Worm (Caenorhabditis elegans) whole organism, L3 larva: ENCODE measurements around the gene Y113G7A.12.

Experiments used
- R02D3.7 ChIP-seq: fragments of 150-350 bp; optimal IDR thresholded peaks from 2 replicates; lab custom pipeline; 2014; ENCODE audit warnings: missing biosample characterization, missing genetic modification characterization
- ZK546.5 ChIP-seq: sonication (generic microtip); optimal IDR thresholded peaks from 2 replicates; lab custom pipeline; 2017; ENCODE audit warnings: missing biosample characterization, missing genetic modification characterization
- aly-2 ChIP-seq: fragments of 150-350 bp; optimal IDR thresholded peaks from 2 replicates; lab custom pipeline; 2014; ENCODE audit warnings: missing biosample characterization, missing genetic modification characterization
- ama-1 ChIP-seq: fragments of 150-350 bp; optimal IDR thresholded peaks from 2 replicates; lab custom pipeline; 2018
- ceh-16 ChIP-seq: sonication (generic microtip); optimal IDR thresholded peaks from 2 replicates; lab custom pipeline; 2017; ENCODE audit warnings: missing biosample characterization, missing genetic modification characterization
- ceh-28 ChIP-seq: fragments of 150-350 bp; optimal IDR thresholded peaks from 2 replicates; lab custom pipeline; 2014; ENCODE audit warnings: missing biosample characterization, missing genetic modification reagents, missing genetic modification characterization
- ceh-9 ChIP-seq: sonication (generic microtip); optimal IDR thresholded peaks from 2 replicates; lab custom pipeline; 2018; ENCODE audit warnings: missing biosample characterization, missing genetic modification characterization
- daf-12 ChIP-seq: fragments of 150-350 bp; optimal IDR thresholded peaks from 2 replicates; lab custom pipeline; 2014; ENCODE audit warnings: missing biosample characterization, missing genetic modification reagents, missing genetic modification characterization
- egl-27 ChIP-seq: sonication (generic microtip); optimal IDR thresholded peaks from 4 replicates; lab custom pipeline; 2017; ENCODE audit warnings: missing biosample characterization, missing genetic modification reagents, missing genetic modification characterization
- egl-5 ChIP-seq: fragments of 150-350 bp; optimal IDR thresholded peaks from 2 replicates; lab custom pipeline; 2017; ENCODE audit warnings: missing biosample characterization, missing genetic modification reagents, missing genetic modification characterization, inconsistent platforms
- elt-2 ChIP-seq: sonication (generic microtip); optimal IDR thresholded peaks from 2 replicates; lab custom pipeline; 2016; ENCODE audit warnings: missing genetic modification reagents, mild to moderate bottlenecking, missing genetic modification characterization, missing compliant biosample characterization
- elt-3 ChIP-seq, 3 experiments: fragments of 150-350 bp in 1 of 3; sonication (generic microtip) in 2 of 3; optimal IDR thresholded peaks; 2 replicates in 2 of 3; 4 replicates in 1 of 3; lab custom pipeline; 2014 to 2017; ENCODE audit warnings: missing biosample characterization in 3 of 3, missing genetic modification characterization in 3 of 3
- fkh-2 ChIP-seq: fragments of 150-350 bp; optimal IDR thresholded peaks from 2 replicates; lab custom pipeline; 2014; ENCODE audit warnings: missing biosample characterization, missing genetic modification reagents, missing genetic modification characterization
- hmg-11 ChIP-seq: sonication (generic microtip); optimal IDR thresholded peaks from 2 replicates; lab custom pipeline; 2016; ENCODE audit warnings: missing genetic modification characterization, missing compliant biosample characterization
- jun-1 ChIP-seq: fragments of 150-350 bp; optimal IDR thresholded peaks from 2 replicates; lab custom pipeline; 2014; ENCODE audit warnings: missing biosample characterization, missing genetic modification reagents, missing genetic modification characterization
- lin-15B ChIP-seq: fragments of 150-350 bp; optimal IDR thresholded peaks from 2 replicates; lab custom pipeline; 2014; ENCODE audit warnings: missing biosample characterization, missing genetic modification characterization
- lin-39 ChIP-seq: fragments of 150-350 bp; optimal IDR thresholded peaks from 2 replicates; lab custom pipeline; 2018; ENCODE audit warnings: missing biosample characterization, missing genetic modification reagents, missing genetic modification characterization
- lsy-12 ChIP-seq: sonication (generic microtip); optimal IDR thresholded peaks from 2 replicates; lab custom pipeline; 2016; ENCODE audit warnings: mild to moderate bottlenecking, missing genetic modification characterization, missing compliant biosample characterization
- mdl-1 ChIP-seq: fragments of 150-350 bp; optimal IDR thresholded peaks from 2 replicates; lab custom pipeline; 2014; ENCODE audit warnings: missing biosample characterization, missing genetic modification characterization
- nhr-11 ChIP-seq: fragments of 150-350 bp; optimal IDR thresholded peaks from 2 replicates; lab custom pipeline; 2014; ENCODE audit warnings: missing biosample characterization, missing genetic modification characterization
- nhr-23 ChIP-seq: fragments of 150-350 bp; optimal IDR thresholded peaks from 2 replicates; lab custom pipeline; 2014; ENCODE audit warnings: missing biosample characterization, missing genetic modification reagents, missing genetic modification characterization
- nhr-237 ChIP-seq: fragments of 150-350 bp; optimal IDR thresholded peaks from 2 replicates; lab custom pipeline; 2014; ENCODE audit warnings: missing biosample characterization, missing genetic modification characterization
- nhr-25 ChIP-seq: sonication (generic microtip); optimal IDR thresholded peaks from 2 replicates; lab custom pipeline; 2017; ENCODE audit warnings: missing biosample characterization, missing genetic modification characterization
- nhr-28 ChIP-seq: fragments of 150-350 bp; optimal IDR thresholded peaks from 2 replicates; lab custom pipeline; 2014; ENCODE audit warnings: missing biosample characterization, missing genetic modification characterization
- nhr-43 ChIP-seq: sonication (generic microtip); optimal IDR thresholded peaks from 2 replicates; lab custom pipeline; 2016; ENCODE audit warnings: mild to moderate bottlenecking, missing genetic modification characterization, missing compliant biosample characterization; ENCODE audit not compliant: poor library complexity, severe bottlenecking
- nhr-76 ChIP-seq: fragments of 150-350 bp; sonication (generic microtip); optimal IDR thresholded peaks from 5 replicates; lab custom pipeline; 2014; ENCODE audit warnings: missing biosample characterization, missing genetic modification characterization
- nhr-77 ChIP-seq: fragments of 150-350 bp; optimal IDR thresholded peaks from 2 replicates; lab custom pipeline; 2014; ENCODE audit warnings: missing biosample characterization, missing genetic modification characterization
- pha-4 ChIP-seq: fragments of 150-350 bp; optimal IDR thresholded peaks from 2 replicates; lab custom pipeline; 2014; ENCODE audit warnings: missing biosample characterization, missing genetic modification reagents, missing genetic modification characterization
- pqm-1 ChIP-seq: fragments of 150-350 bp; optimal IDR thresholded peaks from 2 replicates; lab custom pipeline; 2017; ENCODE audit warnings: missing biosample characterization, missing genetic modification characterization, inconsistent platforms
- sea-2 ChIP-seq: fragments of 150-350 bp; sonication (generic microtip); optimal IDR thresholded peaks from 4 replicates; lab custom pipeline; 2014; ENCODE audit warnings: missing biosample characterization, missing genetic modification reagents, missing genetic modification characterization
- skn-1 ChIP-seq: fragments of 150-350 bp; optimal IDR thresholded peaks from 2 replicates; lab custom pipeline; 2014; ENCODE audit warnings: missing biosample characterization, missing genetic modification characterization
- snpc-4 ChIP-seq: fragments of 150-350 bp; optimal IDR thresholded peaks from 2 replicates; lab custom pipeline; 2014; ENCODE audit warnings: missing biosample characterization, missing genetic modification characterization
- unc-39 ChIP-seq: sonication (generic microtip); optimal IDR thresholded peaks from 4 replicates; lab custom pipeline; 2017; ENCODE audit warnings: missing biosample characterization, missing genetic modification characterization
- unc-62 ChIP-seq: fragments of 150-350 bp; sonication (generic microtip); optimal IDR thresholded peaks from 4 replicates; lab custom pipeline; 2014; ENCODE audit warnings: missing biosample characterization, missing genetic modification reagents, missing genetic modification characterization
- zag-1 ChIP-seq: fragments of 150-350 bp; optimal IDR thresholded peaks from 2 replicates; lab custom pipeline; 2014; ENCODE audit warnings: missing biosample characterization, missing genetic modification characterization
- ztf-11 ChIP-seq: fragments of 150-350 bp; optimal IDR thresholded peaks from 2 replicates; lab custom pipeline; 2014; ENCODE audit warnings: missing biosample characterization, missing genetic modification characterization

The Y113G7A.12 gene

ce11 chrV:20120623-20121165, 21.7 kb upstream of the Y113G7A.12 start, which contains the start of gene ncx-1:
Gene ncx-1, minus strand, starts transcription at chrV:20120673.
- TF ChIP-seq ztf-11 (tag; lab: Kevin White, UChicago) (no peak), snpc-4 (tag; lab: Kevin White, UChicago) (no peak), mdl-1 (tag; lab: Kevin White, UChicago) (no peak), fkh-2 (no peak), lsy-12 (no peak), hmg-11 (tag; lab: Kevin White, UChicago) (no peak), pha-4 (tag; lab: Kevin White, UChicago) (no peak), zag-1 (tag; lab: Kevin White, UChicago) (no peak), jun-1 (no peak), nhr-11 (tag; lab: Kevin White, UChicago) (no peak), unc-62 (no peak), R02D3.7 (tag; lab: Kevin White, UChicago) (no peak)

- no peak for TF ChIP-seq nhr-237 (tag; lab: Kevin White, UChicago)
- TF ChIP-seq ceh-16 (tag; lab: Kevin White, UChicago) = no peak
- TF ChIP-seq elt-2 = no peak
- no peak for TF ChIP-seq nhr-43 (tag; lab: Kevin White, UChicago)
- TF ChIP-seq elt-3 (tag; optimal IDR thresholded peaks at IDR 0.05; lab: Kevin White, UChicago) = no peak
- no peak for TF ChIP-seq nhr-77 (tag; lab: Kevin White, UChicago)
- TF ChIP-seq nhr-76 (tag; lab: Kevin White, UChicago) = no peak
- TF ChIP-seq ZK546.5 (tag; lab: Kevin White, UChicago) = no peak
- TF ChIP-seq egl-27 (tag; lab: Kevin White, UChicago) = no peak
- no peak for TF ChIP-seq ceh-28 (tag; lab: Kevin White, UChicago)
- no peak for TF ChIP-seq lin-15B (tag; lab: Kevin White, UChicago)
- no peak for TF ChIP-seq daf-12 (tag; lab: Kevin White, UChicago)
- TF ChIP-seq snpc-4 (tag; lab: Kevin White, UChicago) = no peak
- TF ChIP-seq nhr-23 (tag; lab: Kevin White, UChicago) = no peak
- TF ChIP-seq egl-5 (tag; lab: Kevin White, UChicago) = no peak
- no peak for TF ChIP-seq nhr-25 (tag; lab: Kevin White, UChicago)
- TF ChIP-seq mdl-1 (tag; lab: Kevin White, UChicago) = no peak
- TF ChIP-seq ama-1 (lab: Kevin White, UChicago) = no peak
- TF ChIP-seq lsy-12 = no peak
- no peak for TF ChIP-seq sea-2
- TF ChIP-seq, all 47 proteins: peak for 0
These were observed 19.4 kb upstream of the Y113G7A.12 start for ce11 chrV:20123010-20123409.

DNA sequence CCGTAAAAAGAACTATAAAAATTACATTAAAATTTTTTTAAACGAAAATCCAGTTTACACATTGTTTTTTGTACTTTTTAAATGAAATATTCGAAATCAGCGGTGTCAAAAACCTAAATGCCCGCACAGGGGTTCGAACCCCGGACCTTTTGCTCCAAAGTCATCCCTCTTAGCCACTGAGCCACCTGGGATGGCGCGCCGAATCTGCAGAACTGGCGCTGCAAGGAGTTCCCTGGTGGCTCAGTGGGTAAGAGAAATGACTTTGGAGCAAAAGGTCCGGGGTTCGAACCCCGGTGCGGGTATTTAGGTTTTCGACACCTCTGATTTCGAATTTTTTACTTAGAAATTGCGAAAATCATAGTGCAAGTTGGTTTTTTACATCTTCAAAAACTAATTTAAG, 18.8 kb upstream of the Y113G7A.12 start:
- TF ChIP-seq mdl-1 (tag; lab: Kevin White, UChicago) (no peak), nhr-43 (tag; lab: Kevin White, UChicago) (no peak), ceh-9 (tag; lab: Kevin White, UChicago) (no peak), nhr-76 (tag; lab: Kevin White, UChicago) (no peak), ceh-16 (tag; lab: Kevin White, UChicago) (no peak), zag-1 (tag; lab: Kevin White, UChicago) (no peak), lin-15B (tag; lab: Kevin White, UChicago) (no peak), ZK546.5 (tag; lab: Kevin White, UChicago) (no peak), pqm-1 (tag; lab: Kevin White, UChicago) (no peak), lin-39 (tag; lab: Kevin White, UChicago) (no peak)

ce11 chrV:20124393-20124792, 18.0 kb upstream of the Y113G7A.12 start:
- TF ChIP-seq nhr-23 (tag; lab: Kevin White, UChicago) (no peak), pqm-1 (tag; lab: Kevin White, UChicago) (no peak), ceh-28 (tag; lab: Kevin White, UChicago) (no peak), lsy-12 (no peak), ztf-11 (tag; lab: Kevin White, UChicago) (no peak), hmg-11 (tag; lab: Kevin White, UChicago) (no peak), unc-39 (tag; lab: Kevin White, UChicago) (no peak), lin-15B (tag; lab: Kevin White, UChicago) (no peak), aly-2 (tag; lab: Kevin White, UChicago) (no peak), skn-1 (no peak), nhr-28 (tag; lab: Kevin White, UChicago) (no peak), nhr-76 (tag; lab: Kevin White, UChicago) (no peak), nhr-43 (tag; lab: Kevin White, UChicago) (no peak)
